Worm (Caenorhabditis elegans) whole organism, young adult: ENCODE results near the gene rec-8.

ENCODE experiments used
- B0035.1 ChIP-seq: sonication (generic microtip); optimal IDR thresholded peaks from 2 replicates; lab custom pipeline; 2016; ENCODE audit warnings: missing genetic modification characterization, mild to moderate bottlenecking, missing compliant biosample characterization, missing genotype, missing genetic modification reagents
- D2030.7 ChIP-seq: fragments of 200-800 bp; sonication (Bioruptor generic); IDR thresholded peaks from 2 replicates; pipeline ENCODE4 v1.3.6; 2022; ENCODE audit warnings: missing genetic modification reagents, missing genetic modification characterization, missing compliant biosample characterization
- F10E7.11 ChIP-seq: sonication (generic microtip); optimal IDR thresholded peaks from 2 replicates; lab custom pipeline; 2017; ENCODE audit warnings: mild to moderate bottlenecking, missing genetic modification characterization, moderate library complexity, missing compliant biosample characterization
- F22D6.2 ChIP-seq: sonication (generic microtip); optimal IDR thresholded peaks from 2 replicates; lab custom pipeline; 2016; ENCODE audit warnings: mild to moderate bottlenecking, missing genetic modification characterization, missing compliant biosample characterization
- F33H1.4 ChIP-seq: fragments of 200-800 bp; sonication (Bioruptor generic); IDR thresholded peaks from 2 replicates; pipeline ENCODE4 v1.3.6; 2022; ENCODE audit warnings: missing genetic modification reagents, missing genetic modification characterization, missing compliant biosample characterization
- F37B4.10 ChIP-seq: fragments of 200-800 bp; sonication (Bioruptor generic); IDR thresholded peaks from 2 replicates; pipeline ENCODE4 v1.3.6; 2022; ENCODE audit warnings: missing genetic modification characterization, missing compliant biosample characterization
- F57C9.4 ChIP-seq: sonication (generic microtip); optimal IDR thresholded peaks from 2 replicates; lab custom pipeline; 2017; ENCODE audit warnings: mild to moderate bottlenecking, missing genetic modification characterization, missing compliant biosample characterization
- K11D2.4 ChIP-seq: fragments of 200-800 bp; sonication (Bioruptor generic); IDR thresholded peaks from 2 replicates; pipeline ENCODE4 v1.3.6; 2022; ENCODE audit warnings: missing genetic modification reagents, missing genetic modification characterization, missing compliant biosample characterization
- T07F8.4 ChIP-seq: sonication (generic microtip); optimal IDR thresholded peaks from 2 replicates; lab custom pipeline; 2016; ENCODE audit warnings: mild to moderate bottlenecking, missing genetic modification characterization, moderate library complexity, missing compliant biosample characterization
- T26A5.8 ChIP-seq: sonication (generic microtip); optimal IDR thresholded peaks from 2 replicates; lab custom pipeline; 2016; ENCODE audit warnings: missing genetic modification characterization, missing compliant biosample characterization
- Y53G8AR.9 ChIP-seq: fragments of 200-800 bp; sonication (Bioruptor generic); conservative IDR thresholded peaks from 2 replicates; pipeline ENCODE4 v1.3.6; 2022; ENCODE audit warnings: missing genetic modification reagents, missing genetic modification characterization, missing compliant biosample characterization
- Y95B8A.8 ChIP-seq: fragments of 200-800 bp; sonication (Bioruptor generic); IDR thresholded peaks from 2 replicates; pipeline ENCODE4 v1.3.6; 2022; ENCODE audit warnings: missing genetic modification reagents, missing genetic modification characterization, missing compliant biosample characterization
- akir-1 ChIP-seq: fragments of 200-800 bp; sonication (Bioruptor generic); optimal IDR thresholded peaks from 2 replicates; lab custom pipeline; 2018; ENCODE audit warnings: mild to moderate bottlenecking, missing genetic modification characterization, moderate library complexity, missing compliant biosample characterization
- ama-1 ChIP-seq, 3 experiments: fragments of 150-350 bp in 1 of 3; sonication (generic microtip) in 2 of 3; optimal IDR thresholded peaks; 2 replicates each; lab custom pipeline; 2014 to 2018; ENCODE audit warnings: missing biosample characterization in 2 of 3, missing genetic modification characterization in 2 of 3, missing genetic modification reagents in 2 of 3
- aptf-2 ChIP-seq: fragments of 200-800 bp; sonication (Bioruptor generic); conservative IDR thresholded peaks from 2 replicates; pipeline ENCODE4 v1.3.6; 2022; ENCODE audit warnings: missing genetic modification reagents, missing genetic modification characterization, missing compliant biosample characterization
- aptf-3 ChIP-seq: fragments of 200-800 bp; sonication (Bioruptor generic); IDR thresholded peaks from 2 replicates; pipeline ENCODE4 v1.3.6; 2022; ENCODE audit warnings: missing genetic modification characterization, missing compliant biosample characterization
- attf-6 ChIP-seq: fragments of 200-800 bp; sonication (Bioruptor generic); IDR thresholded peaks from 2 replicates; pipeline ENCODE4 v1.3.6; 2022; ENCODE audit warnings: missing genetic modification reagents, missing genetic modification characterization, missing compliant biosample characterization
- bed-1 ChIP-seq: fragments of 200-800 bp; sonication (Bioruptor generic); IDR thresholded peaks from 2 replicates; pipeline ENCODE4 v1.3.6; 2022; ENCODE audit warnings: missing genetic modification reagents, missing genetic modification characterization, missing compliant biosample characterization
- bed-2 ChIP-seq: fragments of 200-800 bp; sonication (Bioruptor generic); IDR thresholded peaks from 2 replicates; pipeline ENCODE4 v1.3.6; 2022; ENCODE audit warnings: missing genetic modification reagents, missing genetic modification characterization, missing compliant biosample characterization
- cebp-2 ChIP-seq: fragments of 200-800 bp; sonication (Bioruptor generic); IDR thresholded peaks from 2 replicates; pipeline ENCODE4 v1.3.6; 2022; ENCODE audit warnings: missing genetic modification characterization, missing compliant biosample characterization
- ceh-91 ChIP-seq: fragments of 200-800 bp; sonication (Bioruptor generic); IDR thresholded peaks from 2 replicates; pipeline ENCODE4 v1.3.6; 2022; ENCODE audit warnings: missing genetic modification reagents, missing genetic modification characterization, missing compliant biosample characterization
- dox-1 ChIP-seq: fragments of 200-800 bp; sonication (Bioruptor generic); IDR thresholded peaks from 2 replicates; pipeline ENCODE4 v1.3.6; 2022; ENCODE audit warnings: missing genetic modification reagents, missing genetic modification characterization, missing compliant biosample characterization
- efl-1 ChIP-seq: fragments of 150-350 bp; optimal IDR thresholded peaks from 2 replicates; lab custom pipeline; 2014; ENCODE audit warnings: missing biosample characterization, missing genetic modification reagents, missing genetic modification characterization
- egl-44 ChIP-seq: fragments of 200-800 bp; sonication (Bioruptor generic); IDR thresholded peaks from 2 replicates; pipeline ENCODE4 v1.3.6; 2022; ENCODE audit warnings: missing genetic modification reagents, missing genetic modification characterization, missing compliant biosample characterization
- egrh-3 ChIP-seq: fragments of 200-800 bp; sonication (Bioruptor generic); IDR thresholded peaks from 2 replicates; pipeline ENCODE4 v1.3.6; 2022; ENCODE audit warnings: missing genetic modification reagents, missing genetic modification characterization, missing compliant biosample characterization
- ekl-4 ChIP-seq: fragments of 200-800 bp; sonication (Bioruptor generic); IDR thresholded peaks from 2 replicates; pipeline ENCODE4 v1.3.6; 2022; ENCODE audit warnings: missing genetic modification reagents, missing genetic modification characterization, missing compliant biosample characterization
- ets-4 ChIP-seq: fragments of 200-800 bp; sonication (Bioruptor generic); optimal IDR thresholded peaks from 2 replicates; lab custom pipeline; 2018; ENCODE audit warnings: mild to moderate bottlenecking, missing genetic modification characterization, missing compliant biosample characterization
- fkh-3 ChIP-seq: sonication (generic microtip); optimal IDR thresholded peaks from 2 replicates; lab custom pipeline; 2016; ENCODE audit warnings: mild to moderate bottlenecking, missing genetic modification characterization, missing compliant biosample characterization
- hlh-26 ChIP-seq: fragments of 200-800 bp; sonication (Bioruptor generic); conservative IDR thresholded peaks from 2 replicates; pipeline ENCODE4 v1.3.6; 2022; ENCODE audit warnings: missing genetic modification reagents, missing genetic modification characterization, missing compliant biosample characterization
- hmg-1.2 ChIP-seq: fragments of 200-800 bp; sonication (Bioruptor generic); IDR thresholded peaks from 2 replicates; pipeline ENCODE4 v1.3.6; 2022; ENCODE audit warnings: missing genetic modification reagents, missing genetic modification characterization, missing compliant biosample characterization
- hmg-20 ChIP-seq: fragments of 200-800 bp; sonication (Bioruptor generic); IDR thresholded peaks from 2 replicates; pipeline ENCODE4 v1.3.6; 2022; ENCODE audit warnings: missing genetic modification reagents, missing genetic modification characterization, missing compliant biosample characterization
- let-607 ChIP-seq, 2 experiments: fragments of 200-800 bp in 1 of 2; sonication (Bioruptor generic) in 1 of 2; sonication (generic microtip) in 1 of 2; optimal IDR thresholded peaks; 2 replicates each; lab custom pipeline; 2016 to 2018; ENCODE audit warnings: mild to moderate bottlenecking in 2 of 2, missing compliant biosample characterization in 2 of 2, missing genetic modification characterization in 2 of 2, moderate library complexity in 2 of 2, missing genotype in 1 of 2
- lin-35 ChIP-seq, 3 experiments: fragments of 150-350 bp in 2 of 3; sonication (generic microtip) in 1 of 3; optimal IDR thresholded peaks; 2 replicates each; lab custom pipeline; 2014 to 2018; ENCODE audit warnings: missing biosample characterization in 3 of 3, missing genetic modification characterization in 3 of 3, missing genetic modification reagents in 3 of 3
- lin-40 ChIP-seq: sonication (generic microtip); optimal IDR thresholded peaks from 2 replicates; lab custom pipeline; 2016; ENCODE audit warnings: missing genetic modification characterization, mild to moderate bottlenecking, missing compliant biosample characterization, missing genotype, missing genetic modification reagents
- madf-6 ChIP-seq: fragments of 200-800 bp; sonication (Bioruptor generic); IDR thresholded peaks from 2 replicates; pipeline ENCODE4 v1.3.6; 2022; ENCODE audit warnings: missing genetic modification reagents, missing genetic modification characterization, missing compliant biosample characterization
- mxl-1 ChIP-seq: sonication (generic microtip); optimal IDR thresholded peaks from 2 replicates; lab custom pipeline; 2016; ENCODE audit warnings: missing genetic modification characterization, missing compliant biosample characterization
- pbrm-1 ChIP-seq: fragments of 200-800 bp; sonication (Bioruptor generic); IDR thresholded peaks from 2 replicates; pipeline ENCODE4 v1.3.6; 2022; ENCODE audit warnings: missing genetic modification reagents, missing genetic modification characterization, missing compliant biosample characterization
- pha-4 ChIP-seq: fragments of 150-350 bp; sonication (generic microtip); optimal IDR thresholded peaks from 2 replicates; lab custom pipeline; 2014; ENCODE audit warnings: missing biosample characterization, missing genetic modification reagents, missing genetic modification characterization
- rec-8 ChIP-seq, 2 experiments: sonication (generic microtip); optimal IDR thresholded peaks; 2 replicates each; lab custom pipeline; 2016; ENCODE audit warnings: mild to moderate bottlenecking in 2 of 2, missing genetic modification characterization in 2 of 2, missing genetic modification reagents in 2 of 2, missing genotype in 2 of 2, missing biosample characterization in 1 of 2, missing compliant biosample characterization in 1 of 2, moderate library complexity in 1 of 2
- repo-1 ChIP-seq: sonication (generic microtip); optimal IDR thresholded peaks from 2 replicates; lab custom pipeline; 2017; ENCODE audit warnings: mild to moderate bottlenecking, missing genetic modification characterization, missing compliant biosample characterization
- sdz-38 ChIP-seq: sonication (generic microtip); optimal IDR thresholded peaks from 2 replicates; lab custom pipeline; 2016; ENCODE audit warnings: missing genotype, missing genetic modification characterization, missing compliant biosample characterization
- snpc-1.3 ChIP-seq: sonication (generic microtip); optimal IDR thresholded peaks from 2 replicates; lab custom pipeline; 2017; ENCODE audit warnings: missing genetic modification characterization, mild to moderate bottlenecking, missing compliant biosample characterization, antibody characterized with exemption, moderate library complexity, missing genotype, missing genetic modification reagents; ENCODE audit not compliant: insufficient read depth
- snpc-4 ChIP-seq, 5 experiments: fragments of 150-350 bp in 1 of 5; sonication (generic microtip) in 4 of 5; optimal IDR thresholded peaks; 2 replicates each; lab custom pipeline; 2014 to 2018; ENCODE audit warnings: missing genetic modification characterization in 5 of 5, missing biosample characterization in 3 of 5, antibody characterized with exemption in 2 of 5, mild to moderate bottlenecking in 2 of 5, missing compliant biosample characterization in 2 of 5, missing genotype in 2 of 5, moderate library complexity in 2 of 5, missing genetic modification reagents in 1 of 5
- unc-62 ChIP-seq: fragments of 150-350 bp; optimal IDR thresholded peaks from 2 replicates; lab custom pipeline; 2014; ENCODE audit warnings: missing biosample characterization, missing genetic modification reagents, missing genetic modification characterization
- zim-3 ChIP-seq: sonication (generic microtip); optimal IDR thresholded peaks from 2 replicates; lab custom pipeline; 2017; ENCODE audit warnings: mild to moderate bottlenecking, missing genetic modification characterization, moderate library complexity, missing compliant biosample characterization
- ztf-18 ChIP-seq: sonication (generic microtip); optimal IDR thresholded peaks from 2 replicates; lab custom pipeline; 2016; ENCODE audit warnings: missing genotype, mild to moderate bottlenecking, missing genetic modification characterization, missing compliant biosample characterization
- ztf-22 ChIP-seq: fragments of 200-800 bp; sonication (Bioruptor generic); optimal IDR thresholded peaks from 2 replicates; lab custom pipeline; 2018; ENCODE audit warnings: mild to moderate bottlenecking, missing genetic modification characterization, moderate library complexity, missing compliant biosample characterization
- ztf-26 ChIP-seq: sonication (generic microtip); optimal IDR thresholded peaks from 2 replicates; lab custom pipeline; 2017; ENCODE audit warnings: missing genetic modification characterization, missing compliant biosample characterization

The rec-8 gene

ce11 chrIV:13395255-13395654, 42.3 kb upstream of the rec-8 start (continued):
- TF ChIP-seq ama-1 (optimal IDR thresholded peaks at IDR 0.05; lab: Kevin White, UChicago): no peak
- no peak for TF ChIP-seq ama-1 (GFP tag; optimal IDR thresholded peaks at IDR 0.05; lab: Kevin White, UChicago)
- TF ChIP-seq snpc-1.3: no peak
- no peak for TF ChIP-seq aptf-3 (GFP tag; lab: Robert Waterston, UW)
- no peak for TF ChIP-seq hmg-20
- TF ChIP-seq dox-1 (GFP tag; lab: Robert Waterston, UW): peak; percentile 62; the same call in 1 of the 2 replicates
- TF ChIP-seq snpc-4 (GFP tag; optimal IDR thresholded peaks at IDR 0.05; lab: Kevin White, UChicago): no peak
- TF ChIP-seq snpc-4 (tag; optimal IDR thresholded peaks at IDR 0.05; lab: Kevin White, UChicago): peak in 3 of 4 experiments; percentile 30 to 51 (median 42)
- no peak for TF ChIP-seq hlh-26 (GFP tag; lab: Robert Waterston, UW)
- TF ChIP-seq B0035.1 (tag; lab: Kevin White, UChicago): no peak
- TF ChIP-seq ztf-26 (tag; lab: Kevin White, UChicago): peak; percentile 89
- TF ChIP-seq F22D6.2 (tag; lab: Kevin White, UChicago): peak; percentile 19
- TF ChIP-seq let-607 (tag; optimal IDR thresholded peaks at IDR 0.05; lab: Kevin White, UChicago): peak in 1 of 2 experiments; percentile 49
- peak in 1 of 3 experiments; percentile 37 for TF ChIP-seq lin-35 (GFP tag; optimal IDR thresholded peaks at IDR 0.05; lab: Kevin White, UChicago)
- TF ChIP-seq Y53G8AR.9 (GFP tag; lab: Robert Waterston, UW): no peak
- no peak for TF ChIP-seq ekl-4 (GFP tag; lab: Robert Waterston, UW)
- no peak for TF ChIP-seq madf-6 (GFP tag; lab: Robert Waterston, UW)
- TF ChIP-seq Y95B8A.8: no peak
- TF ChIP-seq ets-4 (GFP tag; lab: Kevin White, UChicago): no peak
- 0 out of 2 replicates have a peak, but pooled peaks have one; percentile 76 for TF ChIP-seq bed-1
- TF ChIP-seq pbrm-1 (GFP tag; lab: Robert Waterston, UW): peak; percentile 49; the same call in 1 of the 2 replicates
- TF ChIP-seq attf-6 (GFP tag; lab: Robert Waterston, UW): no peak
- TF ChIP-seq ztf-18: peak; percentile 58
- TF ChIP-seq akir-1 (GFP tag; lab: Kevin White, UChicago): no peak
- TF ChIP-seq F57C9.4: no peak
- TF ChIP-seq egl-44 (GFP tag; lab: Robert Waterston, UW): peak; percentile 58
- no peak for TF ChIP-seq T26A5.8
- TF ChIP-seq lin-40 (tag; lab: Kevin White, UChicago): peak; percentile 83
- TF ChIP-seq fkh-3 (tag; lab: Kevin White, UChicago): no peak
- TF ChIP-seq T07F8.4 (tag; lab: Kevin White, UChicago): no peak
- TF ChIP-seq egrh-3: 0 out of 2 replicates have a peak, but pooled peaks have one; percentile 27
- no peak for TF ChIP-seq F37B4.10
- no peak for TF ChIP-seq D2030.7 (GFP tag; lab: Robert Waterston, UW)
- no peak for TF ChIP-seq sdz-38 (tag; lab: Kevin White, UChicago)
- no peak for TF ChIP-seq pha-4 (tag; lab: Kevin White, UChicago)
- TF ChIP-seq cebp-2 (GFP tag; lab: Robert Waterston, UW): 0 out of 2 replicates have a peak, but pooled peaks have one; percentile 6
- TF ChIP-seq mxl-1 (tag; lab: Kevin White, UChicago): no peak
- TF ChIP-seq ceh-91 (GFP tag; lab: Robert Waterston, UW): no peak
- TF ChIP-seq efl-1 (GFP tag; lab: Kevin White, UChicago): no peak
- TF ChIP-seq K11D2.4: peak; percentile 64; the same call in 1 of the 2 replicates
- no peak for TF ChIP-seq bed-2
- TF ChIP-seq aptf-2 (GFP tag; lab: Robert Waterston, UW): no peak
- TF ChIP-seq ztf-22 (GFP tag; lab: Kevin White, UChicago): peak; percentile 62
- TF ChIP-seq rec-8 (tag; optimal IDR thresholded peaks at IDR 0.05; lab: Kevin White, UChicago): no peak
- no peak for TF ChIP-seq zim-3 (tag; lab: Kevin White, UChicago)
- peak; percentile 89 for TF ChIP-seq hmg-1.2 (GFP tag; lab: Robert Waterston, UW)
- TF ChIP-seq F33H1.4 (GFP tag; lab: Robert Waterston, UW): no peak
- peak; percentile 51 for TF ChIP-seq repo-1 (tag; lab: Kevin White, UChicago)
- TF ChIP-seq F10E7.11 (tag; lab: Kevin White, UChicago): no peak
- no peak for TF ChIP-seq unc-62 (GFP tag; lab: Kevin White, UChicago)
